Worm (Caenorhabditis elegans): ENCODE measurements around the gene gid-2.

DNA sequence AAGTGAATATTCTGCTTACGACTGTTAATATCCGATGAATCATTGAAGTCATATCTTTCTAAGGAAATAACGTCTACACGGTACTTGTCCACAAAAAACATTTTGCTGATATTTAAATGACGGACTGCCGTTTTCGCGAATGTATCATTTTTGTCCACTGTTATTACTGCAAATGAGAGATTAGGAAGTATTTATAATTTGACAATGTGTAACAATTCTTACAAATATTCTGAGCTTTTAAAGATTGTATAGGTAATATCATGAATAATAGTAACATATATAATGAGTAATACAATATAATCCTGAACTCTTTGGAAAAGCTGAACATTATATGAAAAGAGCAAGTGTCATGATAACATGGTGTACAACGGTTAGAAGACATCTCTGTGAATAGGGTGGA lies 19.0 kb downstream of the gid-2 start, which contains the start of gene glr-7:
- no peak for TF ChIP-seq skn-1 (tag; optimal IDR thresholded peaks at IDR 0.05)
- TF ChIP-seq ets-5 (GFP tag; IDR thresholded peaks at IDR 0.05) = no peak
- no peak for TF ChIP-seq fos-1 (tag; optimal IDR thresholded peaks at IDR 0.05)
- TF ChIP-seq elt-2 (tag; optimal IDR thresholded peaks at IDR 0.05) = no peak
- TF ChIP-seq nhr-237 (tag; optimal IDR thresholded peaks at IDR 0.05) = no peak
- no peak for TF ChIP-seq nhr-76 (tag; optimal IDR thresholded peaks at IDR 0.05)
- no peak for TF ChIP-seq fkh-10 (GFP tag; optimal IDR thresholded peaks at IDR 0.05)
- TF ChIP-seq dsc-1 (tag; optimal IDR thresholded peaks at IDR 0.05) = no peak
- TF ChIP-seq ztf-11 (tag; optimal IDR thresholded peaks at IDR 0.05) = no peak
